Worm (Caenorhabditis elegans): ENCODE measurements around the gene hst-1.

- TF ChIP-seq him-1 (tag; optimal IDR thresholded peaks at IDR 0.05) (no peak), W03F9.2 (tag; optimal IDR thresholded peaks at IDR 0.05) (no peak)
Observed at ce11 chrIV:8638761-8639160, 52.6 kb downstream of the hst-1 start, which contains the start of gene F42A9.9.

Measured in whole organism, L4/young adult.